Fruit fly (Drosophila melanogaster): Measurements from ENCODE around the gene CG9356.

CG9356 gene

DNA sequence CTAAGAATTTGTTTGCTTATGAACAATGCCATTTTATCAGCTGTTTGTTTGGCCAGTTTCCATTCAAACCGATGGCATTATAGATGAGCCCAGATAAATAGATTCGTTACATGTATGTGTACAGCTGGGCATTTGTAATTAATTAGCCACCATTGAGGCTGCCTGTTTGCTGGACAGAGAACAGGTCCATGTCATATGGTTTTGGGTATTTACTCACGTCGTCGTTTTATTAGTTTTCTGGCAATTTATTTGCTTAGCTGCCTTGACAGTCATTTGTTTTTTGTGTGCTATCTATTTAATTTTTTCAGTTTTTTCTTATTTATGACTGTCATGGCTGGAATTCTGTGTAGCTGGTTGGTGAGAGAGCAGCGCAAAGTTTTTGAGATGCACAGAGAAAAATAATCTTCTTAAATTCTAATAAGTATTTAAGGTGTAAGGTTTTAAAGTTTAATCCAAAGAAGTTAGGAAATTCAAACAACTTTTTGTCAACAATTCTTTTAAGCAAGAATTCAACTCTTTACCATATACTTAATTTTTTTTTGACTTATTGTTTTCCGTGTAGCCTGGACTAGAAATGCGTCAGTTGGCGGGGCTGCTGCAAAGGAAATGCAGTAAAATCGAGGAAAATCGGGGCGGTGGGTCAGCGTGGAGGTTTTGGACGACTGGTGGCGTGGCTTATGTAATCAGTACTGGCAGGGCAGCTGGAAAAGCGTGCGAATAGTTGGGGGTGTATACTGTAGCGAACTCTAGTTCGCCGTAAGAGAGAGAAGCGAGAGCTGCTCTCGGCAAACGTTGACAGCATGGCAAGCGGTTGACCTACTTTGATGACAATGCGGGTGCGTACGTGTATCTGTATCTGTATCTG, 30.7 kb upstream of the CG9356 start:
- peak; percentile 50; the same call in 1 of the 2 replicates for TF ChIP-seq CG4404 (GFP tag; IDR thresholded peaks at IDR 0.05)
- TF ChIP-seq CG17361 (GFP tag; IDR thresholded peaks at IDR 0.05): peak; percentile 88
- TF ChIP-seq ftz-f1 (GFP tag; optimal IDR thresholded peaks at IDR 0.05): no peak
- TF ChIP-seq lov (optimal IDR thresholded peaks at IDR 0.05): no peak
- TF ChIP-seq lov (GFP tag; IDR thresholded peaks at IDR 0.05): peak; percentile 79; the same call in 2 of the 3 replicates
- peak; percentile 79 for TF ChIP-seq Atf3 (GFP tag; optimal IDR thresholded peaks at IDR 0.05)
- TF ChIP-seq grau (tag; optimal IDR thresholded peaks at IDR 0.05): peak; percentile 87
- peak; percentile 71 for TF ChIP-seq crc (GFP tag; optimal IDR thresholded peaks at IDR 0.05)
- peak; percentile 49 for TF ChIP-seq zfh2 (GFP tag; optimal IDR thresholded peaks at IDR 0.05)
- TF ChIP-seq pnt (GFP tag; optimal IDR thresholded peaks at IDR 0.05): peak; percentile 69
- peak; percentile 64 for TF ChIP-seq CG17568 (GFP tag; optimal IDR thresholded peaks at IDR 0.05)
- peak; percentile 65 for TF ChIP-seq CG10462 (GFP tag; optimal IDR thresholded peaks at IDR 0.05)
- TF ChIP-seq pho (GFP tag; optimal IDR thresholded peaks at IDR 0.05): peak; percentile 82
- peak; percentile 85 for TF ChIP-seq gce (GFP tag; IDR thresholded peaks at IDR 0.05)
- TF ChIP-seq Sry-β (GFP tag; optimal IDR thresholded peaks at IDR 0.05): no peak
- no peak for TF ChIP-seq gfzf (GFP tag; optimal IDR thresholded peaks at IDR 0.05)
- TF ChIP-seq CG12104 (GFP tag; optimal IDR thresholded peaks at IDR 0.05): peak; percentile 85
- peak; percentile 93 for TF ChIP-seq slbo (GFP tag; IDR thresholded peaks at IDR 0.05)
- peak; percentile 50; the same call in 1 of the 2 replicates for TF ChIP-seq wor (GFP tag; IDR thresholded peaks at IDR 0.05)
- peak; percentile 50 for TF ChIP-seq repo (GFP tag; optimal IDR thresholded peaks at IDR 0.05)
- TF ChIP-seq Dad (GFP tag; optimal IDR thresholded peaks at IDR 0.05): peak; percentile 75
- peak; percentile 69 for TF ChIP-seq peb (GFP tag; IDR thresholded peaks at IDR 0.05)
- no peak for TF ChIP-seq CG16813 (GFP tag; IDR thresholded peaks at IDR 0.05; ENCODE audit: partially characterized antibody)
- peak; percentile 84 for TF ChIP-seq CG17385 (GFP tag; optimal IDR thresholded peaks at IDR 0.05)
- TF ChIP-seq bbx (GFP tag; IDR thresholded peaks at IDR 0.05; ENCODE audit: partially characterized antibody): no peak
- TF ChIP-seq CG8388 (GFP tag; optimal IDR thresholded peaks at IDR 0.05): peak; percentile 86
- TF ChIP-seq CG3726 (GFP tag; IDR thresholded peaks at IDR 0.05): 0 out of 3 replicates have a peak, but pooled peaks have one; percentile 71
- peak; percentile 69 for TF ChIP-seq CG8281 (tag; optimal IDR thresholded peaks at IDR 0.05)
- TF ChIP-seq Bgb (GFP tag; IDR thresholded peaks at IDR 0.05; ENCODE audit: partially characterized antibody): no peak
- TF ChIP-seq hb (GFP tag; IDR thresholded peaks at IDR 0.05; ENCODE audit: partially characterized antibody): no peak
- no peak for TF ChIP-seq CG13287 (GFP tag; IDR thresholded peaks at IDR 0.05; ENCODE audit: partially characterized antibody)
- TF ChIP-seq CG3407 (GFP tag; optimal IDR thresholded peaks at IDR 0.05): peak; percentile 61
- peak; percentile 72 for TF ChIP-seq CG12744 (GFP tag; optimal IDR thresholded peaks at IDR 0.05)
- TF ChIP-seq CG34422 (GFP tag; IDR thresholded peaks at IDR 0.05): peak; percentile 89
- peak; percentile 81 for TF ChIP-seq ttk (GFP tag; IDR thresholded peaks at IDR 0.05)
- no peak for TF ChIP-seq Scr (GFP tag; IDR thresholded peaks at IDR 0.05; ENCODE audit: partially characterized antibody)
- peak; percentile 77 for TF ChIP-seq Abd-B (GFP tag; optimal IDR thresholded peaks at IDR 0.05)
- TF ChIP-seq Dbx (GFP tag; IDR thresholded peaks at IDR 0.05): peak; percentile 90
- peak; percentile 79 for TF ChIP-seq CG18619 (GFP tag; optimal IDR thresholded peaks at IDR 0.05)
- TF ChIP-seq ato (GFP tag; IDR thresholded peaks at IDR 0.05; ENCODE audit: partially characterized antibody): no peak
- 0 out of 2 replicates have a peak, but pooled peaks have one; percentile 22 for TF ChIP-seq CG10959 (GFP tag; IDR thresholded peaks at IDR 0.05)
- peak; percentile 88 for TF ChIP-seq CG6765 (GFP tag; optimal IDR thresholded peaks at IDR 0.05)
- TF ChIP-seq Nf-YA (GFP tag; IDR thresholded peaks at IDR 0.05): peak; percentile 81
- peak; percentile 65 for TF ChIP-seq CG6272 (GFP tag; IDR thresholded peaks at IDR 0.05)
- peak; percentile 91 for TF ChIP-seq CG12391 (tag; optimal IDR thresholded peaks at IDR 0.05)
- TF ChIP-seq CG6689 (GFP tag; IDR thresholded peaks at IDR 0.05): peak; percentile 88
- TF ChIP-seq abd-A (tag; optimal IDR thresholded peaks at IDR 0.05): peak; percentile 40
- peak; percentile 90 for TF ChIP-seq CG32532 (GFP tag; IDR thresholded peaks at IDR 0.05)
- peak; percentile 79 for TF ChIP-seq Camta (GFP tag; optimal IDR thresholded peaks at IDR 0.05)

All from whole organism, embryonic.